Worm (Caenorhabditis elegans): Measurements from ENCODE around the gene fbxa-88.

DNA sequence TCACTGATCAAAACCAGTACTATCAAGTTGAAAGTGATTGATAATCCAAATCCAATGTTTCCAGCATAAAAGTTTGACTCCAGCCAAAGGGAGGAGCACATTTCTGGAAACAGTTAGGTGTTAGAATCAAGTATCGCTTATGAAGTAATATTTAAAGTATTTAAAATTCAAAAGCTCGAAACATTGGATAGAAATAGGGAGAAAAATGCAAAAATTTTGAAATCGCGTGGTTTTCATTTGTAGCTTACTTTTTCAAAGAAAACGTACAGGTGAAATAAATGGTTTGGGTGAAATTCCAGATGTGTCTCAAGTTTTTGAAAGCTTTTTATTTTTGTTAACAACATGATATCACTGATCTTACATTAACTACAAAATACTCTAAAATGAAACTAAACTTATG, 26.1 kb upstream of the fbxa-88 start, which contains the start of gene str-111:
- TF ChIP-seq ces-1 (GFP tag; optimal IDR thresholded peaks at IDR 0.05), result no peak
- TF ChIP-seq snpc-4 (tag; optimal IDR thresholded peaks at IDR 0.05), result no peak
